Fruit fly (Drosophila melanogaster) whole organism, embryonic: ENCODE data around the gene CG34398.
A peak's percentile ranks its signal among the peaks of the same experiment; 100 is the strongest.

Experiments used
- Atf3 ChIP-seq: fragments of 200-800 bp; sonication (Bioruptor generic); optimal IDR thresholded peaks from 3 replicates; lab custom pipeline; 2016; ENCODE audit warnings: missing biosample characterization, missing genetic modification characterization
- Atf6 ChIP-seq: fragments of 200-800 bp; sonication (Bioruptor generic); IDR thresholded peaks from 2 replicates; pipeline ENCODE4 v1.3.6; 2022; ENCODE audit warnings: missing biosample characterization, missing genetic modification characterization
- CG1024 ChIP-seq: fragments of 200-800 bp; sonication (Bioruptor generic); IDR thresholded peaks from 2 replicates; pipeline ENCODE4 v1.3.6; 2022; ENCODE audit warnings: missing biosample characterization, missing genetic modification characterization
- CG11456 ChIP-seq: fragments of 200-800 bp; sonication (Bioruptor generic); IDR thresholded peaks from 3 replicates; pipeline ENCODE4 v1.3.6; 2022; ENCODE audit warnings: missing biosample characterization, missing genetic modification characterization
- CG11723 ChIP-seq: fragments of 200-800 bp; sonication (Bioruptor generic); optimal IDR thresholded peaks from 2 replicates; lab custom pipeline; 2017; ENCODE audit warnings: missing biosample characterization, mild to moderate bottlenecking, missing genetic modification characterization
- CG1233 ChIP-seq: fragments of 200-800 bp; sonication (Bioruptor generic); optimal IDR thresholded peaks from 4 replicates; lab custom pipeline; 2018; ENCODE audit warnings: missing biosample characterization, mild to moderate bottlenecking, missing genetic modification characterization
- CG13424 ChIP-seq: fragments of 200-800 bp; sonication (Bioruptor generic); optimal IDR thresholded peaks from 2 replicates; lab custom pipeline; 2019; ENCODE audit warnings: missing biosample characterization, mild to moderate bottlenecking, missing genetic modification characterization, moderate library complexity
- CG15269 ChIP-seq: fragments of 200-800 bp; sonication (Bioruptor generic); optimal IDR thresholded peaks from 2 replicates; lab custom pipeline; 2018; ENCODE audit warnings: missing biosample characterization, mild to moderate bottlenecking, missing genetic modification characterization, moderate library complexity
- CG17829 ChIP-seq: fragments of 200-800 bp; optimal IDR thresholded peaks from 2 replicates; lab custom pipeline; 2019; ENCODE audit warnings: missing biosample characterization, mild to moderate bottlenecking, missing genetic modification characterization, moderate library complexity
- CG3065 ChIP-seq: fragments of 200-800 bp; sonication (Bioruptor generic); optimal IDR thresholded peaks from 2 replicates; lab custom pipeline; 2016; ENCODE audit warnings: missing biosample characterization, missing genetic modification characterization
- CG31365 ChIP-seq: fragments of 200-800 bp; sonication (Bioruptor generic); optimal IDR thresholded peaks from 2 replicates; lab custom pipeline; 2018; ENCODE audit warnings: missing biosample characterization, mild to moderate bottlenecking, missing genetic modification characterization
- CG3838 ChIP-seq: fragments of 200-800 bp; sonication (Bioruptor generic); optimal IDR thresholded peaks from 3 replicates; lab custom pipeline; 2016; ENCODE audit warnings: missing biosample characterization, missing genetic modification characterization
- CG3995 ChIP-seq: fragments of 200-800 bp; sonication (Bioruptor generic); optimal IDR thresholded peaks from 3 replicates; lab custom pipeline; 2016; ENCODE audit warnings: missing biosample characterization, missing genetic modification characterization
- CG42726 ChIP-seq: fragments of 200-800 bp; sonication (Bioruptor generic); IDR thresholded peaks from 2 replicates; pipeline ENCODE4 v1.3.6; 2022; ENCODE audit warnings: missing biosample characterization, missing genetic modification characterization; ENCODE audit not compliant: partially characterized antibody
- CG5245 ChIP-seq: fragments of 200-800 bp; sonication (Bioruptor generic); optimal IDR thresholded peaks from 3 replicates; lab custom pipeline; 2016; ENCODE audit warnings: missing biosample characterization, missing genetic modification characterization
- CG9727 ChIP-seq: fragments of 200-800 bp; sonication (Bioruptor generic); optimal IDR thresholded peaks from 3 replicates; lab custom pipeline; 2017; ENCODE audit warnings: missing biosample characterization, mild to moderate bottlenecking, missing genetic modification characterization
- CG9817 ChIP-seq: fragments of 200-800 bp; sonication (Bioruptor generic); optimal IDR thresholded peaks from 2 replicates; lab custom pipeline; 2018; ENCODE audit warnings: missing biosample characterization, mild to moderate bottlenecking, missing genetic modification characterization, moderate library complexity
- Chrac-16 ChIP-seq: fragments of 200-800 bp; sonication (Bioruptor generic); optimal IDR thresholded peaks from 3 replicates; lab custom pipeline; 2016; ENCODE audit warnings: missing biosample characterization, missing genetic modification characterization
- CrebB ChIP-seq: fragments of 200-800 bp; sonication (Bioruptor generic); optimal IDR thresholded peaks from 3 replicates; lab custom pipeline; 2018; ENCODE audit warnings: missing biosample characterization, mild to moderate bottlenecking, missing genetic modification characterization
- D ChIP-seq, 2 experiments: fragments of 200-800 bp in 1 of 2; fragments of >200 bp in 1 of 2; sonication (Bioruptor generic) in 1 of 2; optimal IDR thresholded peaks; 2 replicates in 1 of 2; 3 replicates in 1 of 2; lab custom pipeline; 2017; ENCODE audit warnings: mild to moderate bottlenecking in 1 of 2, missing biosample characterization in 1 of 2, missing genetic modification characterization in 1 of 2, missing genetic modification reagents in 1 of 2
- D19B ChIP-seq: fragments of 200-800 bp; sonication (Bioruptor generic); optimal IDR thresholded peaks from 2 replicates; lab custom pipeline; 2017; ENCODE audit warnings: missing biosample characterization, mild to moderate bottlenecking, missing genetic modification characterization
- Dad ChIP-seq: fragments of 200-800 bp; sonication (Bioruptor generic); optimal IDR thresholded peaks from 3 replicates; lab custom pipeline; 2016; ENCODE audit warnings: missing biosample characterization, missing genetic modification characterization
- Dfd ChIP-seq, 2 experiments: fragments of >200 bp; optimal IDR thresholded peaks; 2 replicates each; lab custom pipeline; 2017; ENCODE audit warnings: missing biosample characterization in 2 of 2, missing genetic modification characterization in 2 of 2
- Dref ChIP-seq: fragments of 200-800 bp; sonication (Bioruptor generic); IDR thresholded peaks from 2 replicates; pipeline ENCODE4 v1.3.6; 2022; ENCODE audit warnings: missing biosample characterization, missing genetic modification characterization
- HmgD ChIP-seq: fragments of 200-800 bp; sonication (Bioruptor generic); optimal IDR thresholded peaks from 3 replicates; lab custom pipeline; 2016; ENCODE audit warnings: missing biosample characterization, missing genetic modification characterization
- Hr78 ChIP-seq, 2 experiments: fragments of 200-800 bp in 1 of 2; fragments of >200 bp in 1 of 2; sonication (Bioruptor generic) in 1 of 2; optimal IDR thresholded peaks; 2 replicates each; lab custom pipeline; 2017 to 2019; ENCODE audit warnings: missing biosample characterization in 2 of 2, missing genetic modification characterization in 2 of 2, mild to moderate bottlenecking in 1 of 2, moderate library complexity in 1 of 2
- Nf-YA ChIP-seq: fragments of 200-800 bp; sonication (Bioruptor generic); IDR thresholded peaks from 2 replicates; pipeline ENCODE4 v1.3.6; 2022; ENCODE audit warnings: missing biosample characterization, missing genetic modification characterization
- Nf-YB ChIP-seq: fragments of 200-800 bp; sonication (Bioruptor generic); optimal IDR thresholded peaks from 3 replicates; lab custom pipeline; 2019; ENCODE audit warnings: missing biosample characterization, mild to moderate bottlenecking, missing genetic modification characterization, moderate library complexity
- Opbp ChIP-seq: fragments of 200-800 bp; sonication (Bioruptor generic); IDR thresholded peaks from 3 replicates; pipeline ENCODE4 v1.3.6; 2022; ENCODE audit warnings: missing biosample characterization, missing genetic modification characterization; ENCODE audit not compliant: partially characterized antibody
- Ptx1 ChIP-seq: fragments of 200-800 bp; sonication (Bioruptor generic); IDR thresholded peaks from 2 replicates; pipeline ENCODE4 v1.3.6; 2022; ENCODE audit warnings: missing biosample characterization, missing genetic modification characterization
- Scr ChIP-seq: fragments of 200-800 bp; sonication (Bioruptor generic); IDR thresholded peaks from 2 replicates; pipeline ENCODE4 v1.3.6; 2022; ENCODE audit warnings: missing biosample characterization, missing genetic modification characterization; ENCODE audit not compliant: partially characterized antibody
- Vsx1 ChIP-seq: fragments of 200-800 bp; sonication (Bioruptor generic); optimal IDR thresholded peaks from 2 replicates; lab custom pipeline; 2017; ENCODE audit warnings: missing biosample characterization, mild to moderate bottlenecking, missing genetic modification characterization, missing genetic modification reagents
- Xbp1 ChIP-seq: fragments of 200-800 bp; sonication (Bioruptor generic); optimal IDR thresholded peaks from 3 replicates; lab custom pipeline; 2016; ENCODE audit warnings: missing biosample characterization, mild to moderate bottlenecking, missing genetic modification characterization
- bowl ChIP-seq: fragments of 200-800 bp; sonication (Bioruptor generic); IDR thresholded peaks from 2 replicates; pipeline ENCODE4 v1.3.6; 2022; ENCODE audit warnings: missing biosample characterization, missing genetic modification characterization
- caup ChIP-seq: fragments of 200-800 bp; sonication (Bioruptor generic); optimal IDR thresholded peaks from 3 replicates; lab custom pipeline; 2017; ENCODE audit warnings: missing biosample characterization, mild to moderate bottlenecking, missing genetic modification characterization, moderate library complexity; ENCODE audit not compliant: severe bottlenecking
- chm ChIP-seq: fragments of 200-800 bp; sonication (Bioruptor generic); IDR thresholded peaks from 2 replicates; pipeline ENCODE4 v1.3.6; 2022; ENCODE audit warnings: missing biosample characterization, missing genetic modification characterization
- ci ChIP-seq: fragments of 200-800 bp; sonication (Bioruptor generic); IDR thresholded peaks from 3 replicates; pipeline ENCODE4 v1.3.6; 2022; ENCODE audit warnings: missing biosample characterization, missing genetic modification characterization
- dati ChIP-seq: fragments of 200-800 bp; sonication (Bioruptor generic); IDR thresholded peaks from 2 replicates; pipeline ENCODE4 v1.3.6; 2022; ENCODE audit warnings: missing biosample characterization, missing genetic modification characterization
- gt ChIP-seq: fragments of 200-800 bp; sonication (Bioruptor generic); IDR thresholded peaks from 2 replicates; pipeline ENCODE4 v1.3.6; 2022; ENCODE audit warnings: missing biosample characterization, missing genetic modification characterization
- insv ChIP-seq, 2 experiments: fragments of 200-800 bp; sonication (Bioruptor generic); optimal IDR thresholded peaks; 3 replicates each; lab custom pipeline; 2016 to 2018; ENCODE audit warnings: missing biosample characterization in 2 of 2, missing genetic modification characterization in 2 of 2
- kni ChIP-seq: fragments of 200-800 bp; sonication (Bioruptor generic); optimal IDR thresholded peaks from 3 replicates; lab custom pipeline; 2017; ENCODE audit warnings: mild to moderate bottlenecking, missing biosample characterization, missing genetic modification reagents, missing genetic modification characterization
- lbe ChIP-seq: fragments of 200-800 bp; sonication (Bioruptor generic); optimal IDR thresholded peaks from 2 replicates; lab custom pipeline; 2016; ENCODE audit warnings: missing biosample characterization, mild to moderate bottlenecking, missing genetic modification characterization
- mirr ChIP-seq: fragments of 200-800 bp; sonication (Bioruptor generic); optimal IDR thresholded peaks from 3 replicates; lab custom pipeline; 2018; ENCODE audit warnings: missing biosample characterization, mild to moderate bottlenecking, missing genetic modification characterization
- mld ChIP-seq: fragments of 200-800 bp; sonication (Bioruptor generic); IDR thresholded peaks from 3 replicates; pipeline ENCODE4 v1.3.6; 2022; ENCODE audit warnings: missing biosample characterization, missing genetic modification characterization; ENCODE audit not compliant: partially characterized antibody
- pfk ChIP-seq: fragments of 200-800 bp; sonication (Bioruptor generic); optimal IDR thresholded peaks from 2 replicates; lab custom pipeline; 2018; ENCODE audit warnings: missing biosample characterization, mild to moderate bottlenecking, missing genetic modification characterization, moderate library complexity
- pros ChIP-seq: fragments of 200-800 bp; sonication (Bioruptor generic); optimal IDR thresholded peaks from 3 replicates; lab custom pipeline; 2019; ENCODE audit warnings: missing biosample characterization, mild to moderate bottlenecking, missing genetic modification characterization, moderate library complexity
- pzg ChIP-seq: fragments of 200-800 bp; sonication (Bioruptor generic); optimal IDR thresholded peaks from 3 replicates; lab custom pipeline; 2018; ENCODE audit warnings: missing biosample characterization, mild to moderate bottlenecking, missing genetic modification characterization, moderate library complexity
- row ChIP-seq: fragments of 200-800 bp; sonication (Bioruptor generic); IDR thresholded peaks from 3 replicates; pipeline ENCODE4 v1.3.6; 2022; ENCODE audit warnings: missing biosample characterization, missing genetic modification characterization
- sob ChIP-seq: fragments of 200-800 bp; sonication (Bioruptor generic); IDR thresholded peaks from 2 replicates; pipeline ENCODE4 v1.3.6; 2022; ENCODE audit warnings: missing biosample characterization, missing genetic modification characterization
- vnd ChIP-seq: fragments of 200-800 bp; sonication (Bioruptor generic); IDR thresholded peaks from 3 replicates; pipeline ENCODE4 v1.3.6; 2022; ENCODE audit warnings: missing biosample characterization, missing genetic modification characterization; ENCODE audit not compliant: partially characterized antibody

CG34398 gene

DNA sequence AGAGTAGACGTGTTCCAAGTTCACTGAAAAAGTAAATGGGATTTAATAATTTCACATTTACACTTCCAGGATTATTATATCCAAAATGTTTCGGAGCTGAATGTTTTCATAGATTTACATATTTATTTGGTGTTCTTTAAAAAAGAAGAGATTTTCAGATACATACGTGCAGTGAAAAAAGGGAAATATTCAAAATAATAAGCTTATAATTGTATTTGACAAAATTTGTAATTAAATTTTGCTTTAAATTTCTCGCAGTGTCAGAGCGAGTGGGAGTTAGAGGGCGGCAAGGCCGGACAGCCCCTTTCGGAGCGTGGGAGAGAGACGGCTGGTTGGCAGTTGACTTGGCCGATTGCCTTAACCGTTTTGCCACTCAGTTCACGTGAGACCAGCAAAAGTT, 38.4 kb downstream of the CG34398 start, which contains the start of gene Tsp29Fb (continued):
- TF ChIP-seq caup = peak; percentile 65
- TF ChIP-seq CG11723 (GFP tag; lab: Kevin White, UChicago) = peak; percentile 33
- no peak for TF ChIP-seq Scr (GFP tag; lab: Robert Waterston, UW)
- no peak for TF ChIP-seq gt (GFP tag; lab: Robert Waterston, UW)
- TF ChIP-seq CrebB (tag; lab: Kevin White, UChicago) = peak; percentile 52
- TF ChIP-seq Ptx1 (GFP tag; lab: Robert Waterston, UW) = peak; percentile 77
- TF ChIP-seq CG5245 (GFP tag; lab: Kevin White, UChicago) = peak; percentile 38
- no peak for TF ChIP-seq insv (GFP tag; optimal IDR thresholded peaks at IDR 0.05; lab: Kevin White, UChicago)
- no peak for TF ChIP-seq HmgD (GFP tag; lab: Kevin White, UChicago)
- TF ChIP-seq Hr78 (GFP tag; optimal IDR thresholded peaks at IDR 0.05; lab: Kevin White, UChicago) = peak in 1 of 2 experiments; percentile 7
- no peak for TF ChIP-seq Dfd (GFP tag; optimal IDR thresholded peaks at IDR 0.05; lab: Kevin White, UChicago)
- peak; percentile 79 for TF ChIP-seq sob (GFP tag; lab: Robert Waterston, UW)
- peak; percentile 20 for TF ChIP-seq Dad (GFP tag; lab: Kevin White, UChicago)
- no peak for TF ChIP-seq pzg (GFP tag; lab: Kevin White, UChicago)
- TF ChIP-seq pfk (GFP tag; lab: Kevin White, UChicago) = no peak
- no peak for TF ChIP-seq chm (GFP tag; lab: Robert Waterston, UW)
- no peak for TF ChIP-seq Atf3 (GFP tag; lab: Kevin White, UChicago)
- no peak for TF ChIP-seq dati
- no peak for TF ChIP-seq Dref (GFP tag; lab: Robert Waterston, UW)
- no peak for TF ChIP-seq kni (GFP tag; lab: Kevin White, UChicago)
- no peak for TF ChIP-seq vnd (GFP tag; lab: Robert Waterston, UW)
- TF ChIP-seq Nf-YB (GFP tag; lab: Kevin White, UChicago) = peak; percentile 46
- TF ChIP-seq mirr (GFP tag; lab: Kevin White, UChicago) = no peak
- TF ChIP-seq Opbp = no peak
- peak; percentile 63; the same call in 2 of the 3 replicates for TF ChIP-seq CG11456
- no peak for TF ChIP-seq pros (GFP tag; lab: Kevin White, UChicago)
- peak; percentile 77 for TF ChIP-seq Xbp1
- peak; percentile 56 for TF ChIP-seq Chrac-16 (GFP tag; lab: Kevin White, UChicago)
- TF ChIP-seq CG3995 (GFP tag; lab: Kevin White, UChicago) = peak; percentile 11
- no peak for TF ChIP-seq CG3838 (GFP tag; lab: Kevin White, UChicago)
- no peak for TF ChIP-seq CG42726
- TF ChIP-seq CG1233 = peak; percentile 66
- peak; percentile 77 for TF ChIP-seq CG9727
- TF ChIP-seq D (optimal IDR thresholded peaks at IDR 0.05; lab: Kevin White, UChicago) = no peak
- TF ChIP-seq D (GFP tag; optimal IDR thresholded peaks at IDR 0.05; lab: Kevin White, UChicago) = peak; percentile 56
- TF ChIP-seq Vsx1 (GFP tag; lab: Kevin White, UChicago) = no peak
- TF ChIP-seq bowl (GFP tag; lab: Robert Waterston, UW) = no peak
- TF ChIP-seq CG31365 (tag; lab: Kevin White, UChicago) = no peak
- peak; percentile 87 for TF ChIP-seq CG13424 (tag; lab: Kevin White, UChicago)
- TF ChIP-seq mld (GFP tag; lab: Robert Waterston, UW) = no peak
- TF ChIP-seq lbe (GFP tag; lab: Kevin White, UChicago) = peak; percentile 40
- peak; percentile 92 for TF ChIP-seq row (GFP tag; lab: Robert Waterston, UW)
- TF ChIP-seq CG15269 (tag; lab: Kevin White, UChicago) = peak; percentile 88
- no peak for TF ChIP-seq CG3065 (GFP tag; lab: Kevin White, UChicago)
- peak; percentile 45; the same call in 1 of the 2 replicates for TF ChIP-seq Nf-YA (GFP tag; lab: Robert Waterston, UW)
- TF ChIP-seq D19B (GFP tag; lab: Kevin White, UChicago) = peak; percentile 57
- TF ChIP-seq ci = peak; percentile 55; the same call in 2 of the 3 replicates
- no peak for TF ChIP-seq CG1024 (GFP tag; lab: Robert Waterston, UW)
- peak; percentile 69 for TF ChIP-seq CG17829 (tag; lab: Kevin White, UChicago)
- TF ChIP-seq CG9817 (tag; lab: Kevin White, UChicago) = peak; percentile 77
- TF ChIP-seq Atf6 (GFP tag; lab: Robert Waterston, UW) = peak; percentile 86
